Fruit fly (Drosophila melanogaster) whole organism, embryonic: ENCODE results near the gene drn.
A peak's percentile ranks its signal among the peaks of the same experiment; 100 is the strongest.

Experiments
- Antp ChIP-seq: fragments of 200-800 bp; sonication (Bioruptor generic); optimal IDR thresholded peaks from 3 replicates; lab custom pipeline; 2016; ENCODE audit warnings: missing biosample characterization, missing genetic modification characterization
- B-H2 ChIP-seq: fragments of 200-800 bp; sonication (Bioruptor generic); optimal IDR thresholded peaks from 2 replicates; lab custom pipeline; 2018; ENCODE audit warnings: missing biosample characterization, mild to moderate bottlenecking, missing genetic modification characterization
- CG11695 ChIP-seq: fragments of 200-800 bp; sonication (Bioruptor generic); IDR thresholded peaks from 3 replicates; pipeline ENCODE4 v1.3.6; 2022; ENCODE audit warnings: missing biosample characterization, missing genetic modification characterization
- CG12769 ChIP-seq: fragments of 200-800 bp; sonication (Bioruptor generic); optimal IDR thresholded peaks from 2 replicates; lab custom pipeline; 2019; ENCODE audit warnings: missing biosample characterization, mild to moderate bottlenecking, missing genetic modification characterization, moderate library complexity
- CG14667 ChIP-seq: fragments of 200-800 bp; sonication (Bioruptor generic); IDR thresholded peaks from 2 replicates; pipeline ENCODE4 v1.3.6; 2022; ENCODE audit warnings: missing biosample characterization, missing genetic modification characterization
- CG15269 ChIP-seq: fragments of 200-800 bp; sonication (Bioruptor generic); optimal IDR thresholded peaks from 2 replicates; lab custom pipeline; 2018; ENCODE audit warnings: missing biosample characterization, mild to moderate bottlenecking, missing genetic modification characterization, moderate library complexity
- CG15696 ChIP-seq: fragments of 200-800 bp; sonication (Bioruptor generic); optimal IDR thresholded peaks from 2 replicates; lab custom pipeline; 2019; ENCODE audit warnings: missing biosample characterization, mild to moderate bottlenecking, missing genetic modification characterization, moderate library complexity
- CG3163 ChIP-seq: fragments of 200-800 bp; sonication (Bioruptor generic); optimal IDR thresholded peaks from 3 replicates; lab custom pipeline; 2016; ENCODE audit warnings: missing biosample characterization, missing genetic modification characterization
- CG3407 ChIP-seq: fragments of 200-800 bp; sonication (Bioruptor generic); optimal IDR thresholded peaks from 2 replicates; lab custom pipeline; 2018; ENCODE audit warnings: missing biosample characterization, mild to moderate bottlenecking, missing genetic modification characterization
- CG34224 ChIP-seq: fragments of 200-800 bp; sonication (Bioruptor generic); IDR thresholded peaks from 3 replicates; pipeline ENCODE4 v1.3.6; 2022; ENCODE audit warnings: missing biosample characterization, missing genetic modification characterization; ENCODE audit not compliant: partially characterized antibody
- CG3838 ChIP-seq: fragments of 200-800 bp; sonication (Bioruptor generic); optimal IDR thresholded peaks from 3 replicates; lab custom pipeline; 2016; ENCODE audit warnings: missing biosample characterization, missing genetic modification characterization
- CG4360 ChIP-seq: fragments of 200-800 bp; sonication (Bioruptor generic); IDR thresholded peaks from 2 replicates; pipeline ENCODE4 v1.3.6; 2022; ENCODE audit warnings: missing biosample characterization, missing genetic modification characterization
- CG43689 ChIP-seq: fragments of 200-800 bp; sonication (Bioruptor generic); IDR thresholded peaks from 2 replicates; pipeline ENCODE4 v1.3.6; 2022; ENCODE audit warnings: missing biosample characterization, missing genetic modification characterization
- CG4617 ChIP-seq: fragments of 200-800 bp; sonication (Bioruptor generic); optimal IDR thresholded peaks from 3 replicates; lab custom pipeline; 2016; ENCODE audit warnings: missing biosample characterization, missing genetic modification characterization, borderline replicate concordance
- CG6791 ChIP-seq: fragments of 200-800 bp; sonication (Bioruptor generic); IDR thresholded peaks from 3 replicates; pipeline ENCODE4 v1.3.6; 2022; ENCODE audit warnings: missing biosample characterization, missing genetic modification characterization; ENCODE audit not compliant: partially characterized antibody
- CG8944 ChIP-seq: fragments of 200-800 bp; sonication (Bioruptor generic); optimal IDR thresholded peaks from 3 replicates; lab custom pipeline; 2016; ENCODE audit warnings: missing biosample characterization, missing genetic modification characterization
- CG9609 ChIP-seq: fragments of 200-800 bp; sonication (Bioruptor generic); optimal IDR thresholded peaks from 3 replicates; lab custom pipeline; 2016; ENCODE audit warnings: missing biosample characterization, missing genetic modification characterization
- CG9797 ChIP-seq: fragments of 200-800 bp; sonication (Bioruptor generic); optimal IDR thresholded peaks from 3 replicates; lab custom pipeline; 2018; ENCODE audit warnings: missing biosample characterization, mild to moderate bottlenecking, missing genetic modification characterization
- CG9817 ChIP-seq: fragments of 200-800 bp; sonication (Bioruptor generic); optimal IDR thresholded peaks from 2 replicates; lab custom pipeline; 2018; ENCODE audit warnings: missing biosample characterization, mild to moderate bottlenecking, missing genetic modification characterization, moderate library complexity
- CHES-1-like ChIP-seq: fragments of 200-800 bp; sonication (Bioruptor generic); optimal IDR thresholded peaks from 2 replicates; lab custom pipeline; 2016; ENCODE audit warnings: missing biosample characterization, missing genetic modification characterization
- ERR ChIP-seq: fragments of 200-800 bp; sonication (Bioruptor generic); optimal IDR thresholded peaks from 2 replicates; lab custom pipeline; 2016; ENCODE audit warnings: missing biosample characterization, missing genetic modification characterization
- H2.0 ChIP-seq: fragments of 200-800 bp; sonication (Bioruptor generic); IDR thresholded peaks from 2 replicates; pipeline ENCODE4 v1.3.6; 2022; ENCODE audit warnings: missing biosample characterization, missing genetic modification characterization
- Lhr ChIP-seq: fragments of 200-800 bp; sonication (Bioruptor generic); optimal IDR thresholded peaks from 3 replicates; lab custom pipeline; 2017; ENCODE audit warnings: mild to moderate bottlenecking, missing biosample characterization, missing genetic modification reagents, missing genetic modification characterization
- Mad ChIP-seq: fragments of 200-800 bp; sonication (Bioruptor generic); optimal IDR thresholded peaks from 2 replicates; lab custom pipeline; 2016; ENCODE audit warnings: missing biosample characterization, missing genetic modification characterization
- NFAT ChIP-seq: fragments of 200-800 bp; sonication (Bioruptor generic); IDR thresholded peaks from 2 replicates; pipeline ENCODE4 v1.3.6; 2022; ENCODE audit warnings: missing biosample characterization, missing genetic modification characterization
- Nf-YA ChIP-seq: fragments of 200-800 bp; sonication (Bioruptor generic); IDR thresholded peaks from 2 replicates; pipeline ENCODE4 v1.3.6; 2022; ENCODE audit warnings: missing biosample characterization, missing genetic modification characterization
- NfI ChIP-seq: fragments of 200-800 bp; sonication (Bioruptor generic); optimal IDR thresholded peaks from 3 replicates; lab custom pipeline; 2018; ENCODE audit warnings: missing biosample characterization, mild to moderate bottlenecking, missing genetic modification characterization, moderate library complexity
- Opbp ChIP-seq: fragments of 200-800 bp; sonication (Bioruptor generic); IDR thresholded peaks from 3 replicates; pipeline ENCODE4 v1.3.6; 2022; ENCODE audit warnings: missing biosample characterization, missing genetic modification characterization; ENCODE audit not compliant: partially characterized antibody
- Ptx1 ChIP-seq: fragments of 200-800 bp; sonication (Bioruptor generic); IDR thresholded peaks from 2 replicates; pipeline ENCODE4 v1.3.6; 2022; ENCODE audit warnings: missing biosample characterization, missing genetic modification characterization
- Side ChIP-seq: fragments of 200-800 bp; sonication (Bioruptor generic); optimal IDR thresholded peaks from 2 replicates; lab custom pipeline; 2016; ENCODE audit warnings: missing biosample characterization, missing genetic modification characterization
- Sox100B ChIP-seq: fragments of 200-800 bp; sonication (Bioruptor generic); optimal IDR thresholded peaks from 3 replicates; lab custom pipeline; 2018; ENCODE audit warnings: missing biosample characterization, mild to moderate bottlenecking, missing genetic modification characterization
- Usf ChIP-seq: fragments of 200-800 bp; sonication (Bioruptor generic); optimal IDR thresholded peaks from 2 replicates; lab custom pipeline; 2017; ENCODE audit warnings: missing genotype, missing biosample characterization, missing genetic modification characterization
- aop ChIP-seq: fragments of 200-800 bp; sonication (Bioruptor generic); IDR thresholded peaks from 2 replicates; pipeline ENCODE4 v1.3.6; 2022; ENCODE audit warnings: missing biosample characterization, missing genetic modification characterization
- bigmax ChIP-seq: fragments of 200-800 bp; sonication (Bioruptor generic); optimal IDR thresholded peaks from 2 replicates; lab custom pipeline; 2018; ENCODE audit warnings: missing biosample characterization, mild to moderate bottlenecking, missing genetic modification characterization
- dan ChIP-seq: fragments of 200-800 bp; sonication (Bioruptor generic); IDR thresholded peaks from 2 replicates; pipeline ENCODE4 v1.3.6; 2022; ENCODE audit warnings: missing biosample characterization, missing genetic modification characterization
- fd102C ChIP-seq: fragments of 200-800 bp; sonication (Bioruptor generic); optimal IDR thresholded peaks from 2 replicates; lab custom pipeline; 2018; ENCODE audit warnings: missing biosample characterization, mild to moderate bottlenecking, missing genetic modification characterization, moderate library complexity
- ftz-f1 ChIP-seq: fragments of 200-800 bp; sonication (Bioruptor generic); optimal IDR thresholded peaks from 2 replicates; lab custom pipeline; 2016; ENCODE audit warnings: missing biosample characterization, missing genetic modification characterization
- hkb ChIP-seq, 2 experiments: fragments of 200-800 bp in 1 of 2; fragments of >200 bp in 1 of 2; sonication (Bioruptor generic) in 1 of 2; IDR thresholded peaks in 1 of 2; optimal IDR thresholded peaks in 1 of 2; 2 replicates each; pipeline versions ENCODE4 v1.3.6 to Lab custom; 2017 to 2022; ENCODE audit warnings: missing biosample characterization in 1 of 2, missing genetic modification characterization in 1 of 2
- lab ChIP-seq: fragments of 200-800 bp; sonication (Bioruptor generic); optimal IDR thresholded peaks from 3 replicates; lab custom pipeline; 2017; ENCODE audit warnings: missing biosample characterization, missing genetic modification characterization, mild to moderate bottlenecking, moderate library complexity, missing genetic modification reagents
- luna ChIP-seq: fragments of 200-800 bp; sonication (Bioruptor generic); optimal IDR thresholded peaks from 2 replicates; lab custom pipeline; 2016; ENCODE audit warnings: missing biosample characterization, missing genetic modification characterization
- nom ChIP-seq: fragments of 200-800 bp; sonication (Bioruptor generic); optimal IDR thresholded peaks from 2 replicates; lab custom pipeline; 2017; ENCODE audit warnings: missing biosample characterization, missing genetic modification characterization, mild to moderate bottlenecking, moderate library complexity, missing genetic modification reagents
- oc ChIP-seq: fragments of 200-800 bp; sonication (Bioruptor generic); optimal IDR thresholded peaks from 2 replicates; lab custom pipeline; 2018; ENCODE audit warnings: missing biosample characterization, mild to moderate bottlenecking, missing genetic modification characterization, moderate library complexity
- pho ChIP-seq: fragments of 200-800 bp; sonication (Bioruptor generic); optimal IDR thresholded peaks from 2 replicates; lab custom pipeline; 2016; ENCODE audit warnings: missing biosample characterization, missing genetic modification characterization
- run ChIP-seq: fragments of 200-800 bp; sonication (Bioruptor generic); optimal IDR thresholded peaks from 3 replicates; lab custom pipeline; 2018; ENCODE audit warnings: missing biosample characterization, mild to moderate bottlenecking, missing genetic modification characterization
- ssp ChIP-seq: fragments of 200-800 bp; sonication (Bioruptor generic); IDR thresholded peaks from 2 replicates; pipeline ENCODE4 v1.3.6; 2022; ENCODE audit warnings: missing biosample characterization, missing genetic modification characterization
- sug ChIP-seq: fragments of 200-800 bp; optimal IDR thresholded peaks from 2 replicates; lab custom pipeline; 2019; ENCODE audit warnings: missing biosample characterization, mild to moderate bottlenecking, missing genetic modification characterization, moderate library complexity
- tup ChIP-seq: fragments of 200-800 bp; sonication (Bioruptor generic); optimal IDR thresholded peaks from 2 replicates; lab custom pipeline; 2016; ENCODE audit warnings: missing biosample characterization, mild to moderate bottlenecking, missing genetic modification characterization, moderate library complexity
- zen ChIP-seq: fragments of 200-800 bp; sonication (Bioruptor generic); optimal IDR thresholded peaks from 3 replicates; lab custom pipeline; 2018; ENCODE audit warnings: missing biosample characterization, mild to moderate bottlenecking, missing genetic modification characterization, moderate library complexity

drn gene

dm6 chr3R:9394385-9395042, 54.5 kb downstream of the drn start, which contains the start of gene FER (continued):
- TF ChIP-seq NFAT (peak; percentile 68), hkb (optimal IDR thresholded peaks at IDR 0.05; lab: Kevin White, UChicago) (no peak), hkb (GFP tag; IDR thresholded peaks at IDR 0.05; lab: Robert Waterston, UW) (peak; percentile 47), dan (GFP tag; lab: Robert Waterston, UW) (no peak), CG43689 (GFP tag; lab: Robert Waterston, UW) (no peak), ssp (GFP tag; lab: Robert Waterston, UW) (no peak), CG11695 (GFP tag; lab: Robert Waterston, UW) (peak; percentile 38; the same call in 1 of the 3 replicates), zen (no peak), Mad (GFP tag; lab: Kevin White, UChicago) (no peak), Sox100B (GFP tag; lab: Kevin White, UChicago) (no peak), CG6791 (GFP tag; lab: Robert Waterston, UW) (peak; percentile 53; the same call in 2 of the 3 replicates), pho (GFP tag; lab: Kevin White, UChicago) (no peak), Opbp (GFP tag; lab: Robert Waterston, UW) (peak; percentile 70), B-H2 (GFP tag; lab: Kevin White, UChicago) (peak; percentile 43), Ptx1 (no peak), CG9609 (GFP tag; lab: Kevin White, UChicago) (no peak), CG9817 (no peak), oc (tag; lab: Kevin White, UChicago) (peak; percentile 65), CG9797 (GFP tag; lab: Kevin White, UChicago) (no peak), CG14667 (GFP tag; lab: Robert Waterston, UW) (no peak), CG12769 (tag; lab: Kevin White, UChicago) (peak; percentile 73), CG34224 (GFP tag; lab: Robert Waterston, UW) (peak; percentile 68; the same call in 1 of the 3 replicates), CG3838 (GFP tag; lab: Kevin White, UChicago) (no peak), CG3407 (GFP tag; lab: Kevin White, UChicago) (no peak), sug (peak; percentile 39), Antp (GFP tag; lab: Kevin White, UChicago) (peak; percentile 38), Side (GFP tag; lab: Kevin White, UChicago) (peak; percentile 51), nom (GFP tag; lab: Kevin White, UChicago) (peak; percentile 79), ftz-f1 (GFP tag; lab: Kevin White, UChicago) (peak; percentile 25), CG4360 (GFP tag; lab: Robert Waterston, UW) (no peak; the same call in 1 of the 2 replicates), CG8944 (GFP tag; lab: Kevin White, UChicago) (peak; percentile 21), CG15269 (tag; lab: Kevin White, UChicago) (peak; percentile 27), fd102C (GFP tag; lab: Kevin White, UChicago) (no peak), tup (GFP tag; lab: Kevin White, UChicago) (no peak), run (tag; lab: Kevin White, UChicago) (no peak), bigmax (GFP tag; lab: Kevin White, UChicago) (no peak), H2.0 (GFP tag; lab: Robert Waterston, UW) (0 out of 2 replicates have a peak, but pooled peaks have one; percentile 27), CG4617 (GFP tag; lab: Kevin White, UChicago) (peak; percentile 6), CG3163 (GFP tag; lab: Kevin White, UChicago) (peak; percentile 48), Nf-YA (GFP tag; lab: Robert Waterston, UW) (no peak), ERR (peak; percentile 36), luna (GFP tag; lab: Kevin White, UChicago) (no peak), CG15696 (no peak), lab (GFP tag; lab: Kevin White, UChicago) (peak; percentile 62), aop (GFP tag; lab: Robert Waterston, UW) (peak; percentile 59; the same call in 1 of the 2 replicates), NfI (GFP tag; lab: Kevin White, UChicago) (peak; percentile 59), Lhr (GFP tag; lab: Kevin White, UChicago) (no peak), Usf (no peak), CHES-1-like (GFP tag; lab: Kevin White, UChicago) (peak; percentile 53)
